Fruit fly (Drosophila melanogaster) Kc167 (cell line): ENCODE results near the gene Msp300.

Experiments
- psq ChIP-seq: fragments of >200 bp; optimal IDR thresholded peaks from 2 replicates; lab custom pipeline; 2017; ENCODE audit warnings: missing external identifiers
- ttk ChIP-seq: sonication (Bioruptor generic); optimal IDR thresholded peaks from 2 replicates; lab custom pipeline; 2017; ENCODE audit warnings: missing external identifiers

dm6 chr2L:5096761-5097160 lies 3.9 kb upstream of the Msp300 start:
- TF ChIP-seq psq (lab: Kevin White, UChicago) = no peak
- TF ChIP-seq ttk (lab: Kevin White, UChicago) = no peak
